Worm (Caenorhabditis elegans): ENCODE data around the gene dhs-25.

The dhs-25 gene

DNA sequence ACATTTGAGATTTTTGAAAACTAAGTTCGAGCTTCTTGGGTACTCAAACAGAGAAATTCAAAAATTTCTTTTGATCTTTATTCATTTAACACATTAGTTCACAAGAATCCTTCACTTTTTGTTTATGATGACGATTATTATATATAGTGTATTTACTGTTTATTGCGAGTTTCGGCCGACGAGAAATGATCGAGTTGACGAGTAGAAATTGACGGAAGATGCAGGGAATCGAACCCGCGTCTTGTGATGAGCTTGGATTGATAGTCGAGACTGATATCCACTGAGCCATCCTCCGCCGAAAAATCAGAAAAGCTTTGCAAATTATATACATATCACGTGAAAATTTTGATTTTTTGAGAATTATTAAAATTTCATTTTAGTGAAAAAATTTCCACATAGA, 12.5 kb upstream of the dhs-25 start:
- TF ChIP-seq pqm-1 (tag; optimal IDR thresholded peaks at IDR 0.05) = no peak
- TF ChIP-seq nhr-48 (tag; optimal IDR thresholded peaks at IDR 0.05) = no peak
- no peak for TF ChIP-seq zfp-2 (tag; optimal IDR thresholded peaks at IDR 0.05)
- TF ChIP-seq Y5F2A.4 (GFP tag; optimal IDR thresholded peaks at IDR 0.05) = no peak
- no peak for TF ChIP-seq duxl-1 (tag; optimal IDR thresholded peaks at IDR 0.05; ENCODE audit: poor library complexity)
- no peak for TF ChIP-seq F49E8.2 (tag; optimal IDR thresholded peaks at IDR 0.05; ENCODE audit: borderline replicate concordance)
- no peak for TF ChIP-seq nhr-10 (tag; optimal IDR thresholded peaks at IDR 0.05)
- no peak for TF ChIP-seq arid-1 (GFP tag; conservative IDR thresholded peaks at IDR 0.05)
- TF ChIP-seq nhr-6 (tag; optimal IDR thresholded peaks at IDR 0.05) = no peak
- TF ChIP-seq ctbp-1 (GFP tag; IDR thresholded peaks at IDR 0.05) = no peak
- no peak for TF ChIP-seq ZK337.2 (GFP tag; IDR thresholded peaks at IDR 0.05)
- no peak for TF ChIP-seq nhr-25 (tag; optimal IDR thresholded peaks at IDR 0.05; ENCODE audit: borderline replicate concordance, insufficient read depth)
- no peak for TF ChIP-seq nhr-28 (tag; optimal IDR thresholded peaks at IDR 0.05)
- no peak for TF ChIP-seq unc-39 (tag; optimal IDR thresholded peaks at IDR 0.05)
- TF ChIP-seq zip-11 (GFP tag; IDR thresholded peaks at IDR 0.05) = no peak
- no peak for TF ChIP-seq lir-3 (tag; optimal IDR thresholded peaks at IDR 0.05)
- TF ChIP-seq D1046.2 (GFP tag; IDR thresholded peaks at IDR 0.05) = no peak
- no peak for TF ChIP-seq ceh-44 (GFP tag; IDR thresholded peaks at IDR 0.05)

DNA sequence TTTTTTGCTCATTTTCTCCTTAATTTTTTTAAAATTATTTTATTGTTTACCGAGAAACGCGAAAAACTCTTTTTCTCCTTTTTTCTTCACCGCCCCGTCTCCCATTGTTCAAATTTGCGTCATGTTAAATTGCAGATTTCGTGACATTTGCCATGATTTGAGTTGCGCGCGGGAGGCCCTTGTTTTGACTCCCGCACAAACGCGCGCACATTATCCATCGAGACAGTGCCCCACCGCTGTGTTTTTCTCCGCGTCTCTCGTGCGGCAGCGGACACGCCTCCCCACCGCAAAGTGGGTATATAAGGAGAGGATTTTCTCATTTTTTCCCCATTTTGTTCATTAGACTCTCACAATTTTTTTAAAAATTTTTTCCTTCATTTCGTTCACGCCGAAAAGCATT, 10.3 kb upstream of the dhs-25 start:
- TF ChIP-seq hlh-30 (tag; optimal IDR thresholded peaks at IDR 0.05; ENCODE audit: insufficient read depth) (no peak), attf-4 (tag; optimal IDR thresholded peaks at IDR 0.05) (no peak), aha-1 (tag) (peak; percentile 47), set-16 (GFP tag; IDR thresholded peaks at IDR 0.05) (0 out of 2 replicates have a peak, but pooled peaks have one; percentile 15)

DNA sequence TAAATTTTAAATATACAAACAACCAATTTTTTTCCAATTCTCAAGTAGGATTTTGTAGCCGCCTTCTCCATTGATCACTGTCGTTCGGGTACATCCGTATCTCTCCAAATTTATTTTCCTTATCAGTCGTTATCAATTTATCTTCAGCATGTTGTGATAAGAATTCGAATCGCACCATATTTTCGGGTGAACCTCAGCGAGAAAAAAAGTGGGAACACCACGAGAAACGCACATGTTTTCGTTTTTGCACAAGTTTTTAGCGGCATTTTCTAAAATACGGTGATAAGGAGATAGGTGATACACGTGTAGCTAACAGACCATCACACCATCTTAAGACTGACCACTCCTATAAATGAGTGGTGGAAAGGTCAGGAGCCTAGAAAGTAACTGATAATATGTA, 8.4 kb upstream of the dhs-25 start:
- TF ChIP-seq dve-1 (tag; optimal IDR thresholded peaks at IDR 0.05; ENCODE audit: insufficient read depth) (peak; percentile 92), nhr-77 (tag; optimal IDR thresholded peaks at IDR 0.05) (peak; percentile 52), mdl-1 (tag; optimal IDR thresholded peaks at IDR 0.05) (peak; percentile 37 to 89), daf-16 (GFP tag; optimal IDR thresholded peaks at IDR 0.05) (peak in 1 of 2 experiments; percentile 25), daf-16 (tag; optimal IDR thresholded peaks at IDR 0.05) (peak; percentile 96), ceh-20 (GFP tag; IDR thresholded peaks at IDR 0.05) (peak; percentile 36; the same call in 1 of the 2 replicates), hlh-11 (tag; optimal IDR thresholded peaks at IDR 0.05) (peak; percentile 92), aha-1 (tag) (peak; percentile 95), nhr-102 (tag; optimal IDR thresholded peaks at IDR 0.05) (peak; percentile 89), fos-1 (tag; optimal IDR thresholded peaks at IDR 0.05) (no peak), lir-3 (tag; optimal IDR thresholded peaks at IDR 0.05) (no peak), dmd-6 (GFP tag; IDR thresholded peaks at IDR 0.05) (peak; percentile 97), tra-1 (GFP tag; IDR thresholded peaks at IDR 0.05) (peak; percentile 92), hlh-30 (tag; optimal IDR thresholded peaks at IDR 0.05; ENCODE audit: insufficient read depth) (peak; percentile 90), pha-4 (GFP tag; IDR thresholded peaks at IDR 0.05) (peak; percentile 43; the same call in 1 of the 2 replicates), pha-4 (tag; optimal IDR thresholded peaks at IDR 0.05) (no peak), mxl-3 (GFP tag; optimal IDR thresholded peaks at IDR 0.05) (peak; percentile 94), php-3 (GFP tag; IDR thresholded peaks at IDR 0.05) (peak; percentile 83), sdz-12 (GFP tag; optimal IDR thresholded peaks at IDR 0.05) (no peak), gei-8 (GFP tag; optimal IDR thresholded peaks at IDR 0.05) (peak; percentile 64), nhr-42 (GFP tag; IDR thresholded peaks at IDR 0.05) (peak; percentile 70; the same call in 1 of the 2 replicates), arid-1 (GFP tag; conservative IDR thresholded peaks at IDR 0.05) (no peak), nhr-28 (tag; optimal IDR thresholded peaks at IDR 0.05) (peak; percentile 91), nhr-48 (tag; optimal IDR thresholded peaks at IDR 0.05) (peak; percentile 96), nhr-6 (tag; optimal IDR thresholded peaks at IDR 0.05) (peak; percentile 28), mep-1 (tag; optimal IDR thresholded peaks at IDR 0.05) (peak; percentile 33), zfp-3 (GFP tag; conservative IDR thresholded peaks at IDR 0.05) (0 out of 2 replicates have a peak, but pooled peaks have one; percentile 42), mxl-2 (GFP tag; conservative IDR thresholded peaks at IDR 0.05) (peak; percentile 96), saeg-2 (GFP tag; IDR thresholded peaks at IDR 0.05) (peak; percentile 64; the same call in 1 of the 2 replicates), ceh-82 (tag; optimal IDR thresholded peaks at IDR 0.05) (no peak), mdt-29 (GFP tag; IDR thresholded peaks at IDR 0.05) (peak; percentile 61; the same call in 1 of the 2 replicates), lsy-2 (tag; optimal IDR thresholded peaks at IDR 0.05) (peak in 1 of 2 experiments; percentile 65), ctbp-1 (GFP tag; IDR thresholded peaks at IDR 0.05) (no peak)
